Worm (Caenorhabditis elegans) whole organism, L3 larva: Measurements from ENCODE around the gene F21C10.3.

Experiments used
- ama-1 ChIP-seq: fragments of 150-350 bp; optimal IDR thresholded peaks from 2 replicates; lab custom pipeline; 2018
- ceh-28 ChIP-seq: fragments of 150-350 bp; optimal IDR thresholded peaks from 2 replicates; lab custom pipeline; 2014; ENCODE audit warnings: missing biosample characterization, missing genetic modification reagents, missing genetic modification characterization
- mml-1 ChIP-seq: fragments of 150-350 bp; sonication (generic microtip); optimal IDR thresholded peaks from 3 replicates; lab custom pipeline; 2014; ENCODE audit warnings: missing biosample characterization, missing genetic modification characterization
- pqm-1 ChIP-seq: fragments of 150-350 bp; optimal IDR thresholded peaks from 2 replicates; lab custom pipeline; 2017; ENCODE audit warnings: missing biosample characterization, missing genetic modification characterization, inconsistent platforms
- skn-1 ChIP-seq: fragments of 150-350 bp; optimal IDR thresholded peaks from 2 replicates; lab custom pipeline; 2014; ENCODE audit warnings: missing biosample characterization, missing genetic modification characterization
- unc-62 ChIP-seq: fragments of 150-350 bp; sonication (generic microtip); optimal IDR thresholded peaks from 4 replicates; lab custom pipeline; 2014; ENCODE audit warnings: missing biosample characterization, missing genetic modification reagents, missing genetic modification characterization
- zag-1 ChIP-seq: fragments of 150-350 bp; optimal IDR thresholded peaks from 2 replicates; lab custom pipeline; 2014; ENCODE audit warnings: missing biosample characterization, missing genetic modification characterization

DNA sequence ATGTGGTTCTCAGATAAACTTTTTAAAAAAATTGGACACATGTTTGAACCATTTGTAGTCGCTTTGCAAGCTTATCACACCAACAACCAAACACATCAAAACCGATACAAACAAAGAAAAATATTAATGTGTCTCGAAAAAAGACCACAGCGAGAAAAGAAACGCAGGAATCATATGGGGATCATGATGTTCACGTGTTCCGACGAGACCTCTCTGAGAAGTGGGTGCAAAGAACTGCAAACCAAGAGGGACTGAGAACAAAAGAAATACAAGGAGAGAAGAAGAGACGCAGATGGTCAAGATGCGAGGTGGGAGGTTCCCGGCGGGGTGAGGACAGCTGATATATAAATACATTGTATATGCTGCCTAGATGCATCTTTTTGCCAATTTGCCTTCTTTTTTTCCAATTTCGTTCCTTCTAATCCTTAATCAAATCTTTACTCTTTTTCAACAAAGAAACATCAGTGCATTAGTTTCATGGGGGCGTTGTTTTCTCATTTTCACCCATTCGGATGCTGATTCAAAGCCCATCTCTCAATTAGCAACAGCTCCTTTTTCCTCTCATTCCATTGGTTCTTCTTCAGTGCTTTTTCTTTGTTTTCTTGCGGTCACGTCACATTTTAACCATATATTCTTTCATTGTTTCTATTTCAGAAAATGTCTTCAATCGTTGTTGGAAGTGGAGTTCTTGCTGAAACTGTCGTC lies 32.1 kb upstream of the F21C10.3 start, which contains the start of gene F21C10.10:
- TF ChIP-seq pqm-1 (tag; lab: Kevin White, UChicago): peak; percentile 89
- TF ChIP-seq mml-1 (tag; lab: Kevin White, UChicago): peak; percentile 82
- TF ChIP-seq unc-62 (GFP tag; lab: Kevin White, UChicago): peak; percentile 47
- TF ChIP-seq zag-1 (tag; lab: Kevin White, UChicago): no peak
- TF ChIP-seq ama-1 (lab: Kevin White, UChicago): no peak
- TF ChIP-seq ceh-28: peak; percentile 80
- peak; percentile 6 for TF ChIP-seq skn-1
